Fruit fly (Drosophila melanogaster): ENCODE measurements around the gene Ten-m.
A peak's percentile ranks its signal among the peaks of the same experiment; 100 is the strongest.

Ten-m gene

dm6 chr3L:22407590-22408485 lies at the start of gene Ten-m:
Gene Ten-m (minus strand): TSS chr3L:22407863.
- TF ChIP-seq gl (tag; optimal IDR thresholded peaks at IDR 0.05) (no peak), Pif1B (GFP tag; optimal IDR thresholded peaks at IDR 0.05) (peak; percentile 72), CG8159 (tag; optimal IDR thresholded peaks at IDR 0.05) (peak; percentile 28), EcR (GFP tag; optimal IDR thresholded peaks at IDR 0.05) (peak; percentile 46), Pif1A (GFP tag; optimal IDR thresholded peaks at IDR 0.05) (peak; percentile 13), CG14655 (GFP tag; optimal IDR thresholded peaks at IDR 0.05) (peak; percentile 56), CG13204 (GFP tag; optimal IDR thresholded peaks at IDR 0.05) (peak; percentile 41), CG12605 (GFP tag; IDR thresholded peaks at IDR 0.05) (peak; percentile 76), CG8301 (tag; optimal IDR thresholded peaks at IDR 0.05) (peak; percentile 44), D1 (tag; optimal IDR thresholded peaks at IDR 0.05) (no peak), CG15710 (tag; optimal IDR thresholded peaks at IDR 0.05) (peak; percentile 43), CG32121 (GFP tag; IDR thresholded peaks at IDR 0.05) (peak; percentile 45; the same call in 1 of the 2 replicates), CG10348 (GFP tag; IDR thresholded peaks at IDR 0.05) (no peak), rn (GFP tag; IDR thresholded peaks at IDR 0.05) (no peak), fd96Ca (GFP tag; IDR thresholded peaks at IDR 0.05) (peak; percentile 56; the same call in 2 of the 3 replicates), CG9948 (tag; optimal IDR thresholded peaks at IDR 0.05) (peak; percentile 7), CG4496 (GFP tag; IDR thresholded peaks at IDR 0.05) (peak; percentile 41; the same call in 1 of the 3 replicates), Ets98B (GFP tag; IDR thresholded peaks at IDR 0.05) (peak; percentile 61), CG17806 (tag; optimal IDR thresholded peaks at IDR 0.05) (no peak), Snoo (tag; optimal IDR thresholded peaks at IDR 0.05) (peak; percentile 14), CG34367 (tag; optimal IDR thresholded peaks at IDR 0.05) (no peak)

dm6 chr3L:22455953-22456488 lies 48.4 kb upstream of the Ten-m start:
- TF ChIP-seq CG8159 (tag; optimal IDR thresholded peaks at IDR 0.05) (no peak), CG8301 (tag; optimal IDR thresholded peaks at IDR 0.05) (no peak), CG12605 (GFP tag; IDR thresholded peaks at IDR 0.05) (no peak), fd96Ca (GFP tag; IDR thresholded peaks at IDR 0.05) (no peak), gl (tag; optimal IDR thresholded peaks at IDR 0.05) (no peak)

dm6 chr3L:22454368-22454767 lies 46.7 kb upstream of the Ten-m start, which contains the start of gene CG11449:
Gene CG11449 (plus strand): TSS chr3L:22454373.
- TF ChIP-seq fd96Ca (GFP tag; IDR thresholded peaks at IDR 0.05) = no peak
- TF ChIP-seq CG15710 (tag; optimal IDR thresholded peaks at IDR 0.05) = no peak
- TF ChIP-seq CG34367 (tag; optimal IDR thresholded peaks at IDR 0.05) = no peak
- no peak for TF ChIP-seq CG8159 (tag; optimal IDR thresholded peaks at IDR 0.05)

- TF ChIP-seq Snoo (tag; optimal IDR thresholded peaks at IDR 0.05) = no peak
- TF ChIP-seq CG14655 (GFP tag; optimal IDR thresholded peaks at IDR 0.05) = no peak
These were observed 29.4 kb upstream of the Ten-m start for dm6 chr3L:22437111-22437510.

dm6 chr3L:22424711-22425110 lies 17.0 kb upstream of the Ten-m start:
- TF ChIP-seq CG13204 (GFP tag; optimal IDR thresholded peaks at IDR 0.05) = no peak
- no peak for TF ChIP-seq CG17806 (tag; optimal IDR thresholded peaks at IDR 0.05)

dm6 chr3L:22420603-22421308 lies 13.1 kb upstream of the Ten-m start:
- no peak for TF ChIP-seq CG17806 (tag; optimal IDR thresholded peaks at IDR 0.05)
- TF ChIP-seq D1 (tag; optimal IDR thresholded peaks at IDR 0.05) = no peak
- peak; percentile 53 for TF ChIP-seq CG15710 (tag; optimal IDR thresholded peaks at IDR 0.05)
- TF ChIP-seq gl (tag; optimal IDR thresholded peaks at IDR 0.05) = peak; percentile 32
- no peak for TF ChIP-seq CG10348 (GFP tag; IDR thresholded peaks at IDR 0.05)
- TF ChIP-seq Pif1A (GFP tag; optimal IDR thresholded peaks at IDR 0.05) = peak; percentile 5
- peak; percentile 35 for TF ChIP-seq CG8159 (tag; optimal IDR thresholded peaks at IDR 0.05)
- TF ChIP-seq CG32121 (GFP tag; IDR thresholded peaks at IDR 0.05) = no peak
- peak; percentile 84 for TF ChIP-seq CG13204 (GFP tag; optimal IDR thresholded peaks at IDR 0.05)
- TF ChIP-seq CG4496 (GFP tag; IDR thresholded peaks at IDR 0.05) = peak; percentile 50; the same call in 1 of the 3 replicates
- TF ChIP-seq CG12605 (GFP tag; IDR thresholded peaks at IDR 0.05) = peak; percentile 41
- TF ChIP-seq Ets98B (GFP tag; IDR thresholded peaks at IDR 0.05) = no peak; the same call in 1 of the 2 replicates
- peak; percentile 96 for TF ChIP-seq EcR (GFP tag; optimal IDR thresholded peaks at IDR 0.05)
- TF ChIP-seq CG14655 (GFP tag; optimal IDR thresholded peaks at IDR 0.05) = no peak
- TF ChIP-seq CG9948 (tag; optimal IDR thresholded peaks at IDR 0.05) = no peak
- TF ChIP-seq fd96Ca (GFP tag; IDR thresholded peaks at IDR 0.05) = peak; percentile 11; the same call in 1 of the 3 replicates
- TF ChIP-seq CG34367 (tag; optimal IDR thresholded peaks at IDR 0.05) = peak; percentile 26
- TF ChIP-seq Pif1B (GFP tag; optimal IDR thresholded peaks at IDR 0.05) = peak; percentile 24
- no peak for TF ChIP-seq Snoo (tag; optimal IDR thresholded peaks at IDR 0.05)
- no peak for TF ChIP-seq rn (GFP tag; IDR thresholded peaks at IDR 0.05)
- TF ChIP-seq CG8301 (tag; optimal IDR thresholded peaks at IDR 0.05) = no peak
